Fruit fly (Drosophila melanogaster) whole organism, prepupa: ENCODE results near the gene CG10013.

Source experiments
- Blimp-1 ChIP-seq: fragments of 200-800 bp; sonication (Bioruptor generic); optimal IDR thresholded peaks from 3 replicates; lab custom pipeline; 2017; ENCODE audit warnings: missing biosample characterization, missing genetic modification characterization, mild to moderate bottlenecking, moderate library complexity, missing genetic modification reagents
- CG10631 ChIP-seq: fragments of 200-800 bp; sonication (Bioruptor generic); optimal IDR thresholded peaks from 2 replicates; lab custom pipeline; 2016; ENCODE audit warnings: missing biosample characterization, missing genetic modification characterization
- CG11294 ChIP-seq: fragments of 200-800 bp; sonication (Bioruptor generic); IDR thresholded peaks from 2 replicates; pipeline ENCODE4 v1.3.6; 2022; ENCODE audit warnings: missing biosample characterization, missing genetic modification characterization
- CG11762 ChIP-seq: fragments of 200-800 bp; sonication (Bioruptor generic); optimal IDR thresholded peaks from 3 replicates; lab custom pipeline; 2016; ENCODE audit warnings: missing biosample characterization, missing genetic modification characterization; ENCODE audit not compliant: insufficient read depth
- CG15336 ChIP-seq: fragments of 200-800 bp; sonication (Bioruptor generic); IDR thresholded peaks from 2 replicates; pipeline ENCODE4 v1.3.6; 2022; ENCODE audit warnings: missing biosample characterization, missing genetic modification characterization
- CG1621 ChIP-seq: fragments of 200-800 bp; sonication (Bioruptor generic); optimal IDR thresholded peaks from 3 replicates; lab custom pipeline; 2018; ENCODE audit warnings: missing biosample characterization, mild to moderate bottlenecking, missing genetic modification characterization
- CG16779 ChIP-seq: fragments of 200-800 bp; sonication (Bioruptor generic); optimal IDR thresholded peaks from 3 replicates; lab custom pipeline; 2017; ENCODE audit warnings: missing biosample characterization, mild to moderate bottlenecking, missing genetic modification characterization
- CG31627 ChIP-seq: fragments of 200-800 bp; sonication (Bioruptor generic); optimal IDR thresholded peaks from 3 replicates; lab custom pipeline; 2016; ENCODE audit warnings: missing biosample characterization, missing genetic modification characterization
- CG32006 ChIP-seq: fragments of 200-800 bp; sonication (Bioruptor generic); optimal IDR thresholded peaks from 3 replicates; lab custom pipeline; 2017; ENCODE audit warnings: missing biosample characterization, mild to moderate bottlenecking, missing genetic modification characterization
- CG34406 ChIP-seq: fragments of 200-800 bp; sonication (Bioruptor generic); optimal IDR thresholded peaks from 3 replicates; lab custom pipeline; 2016; ENCODE audit warnings: missing biosample characterization, missing genetic modification characterization
- CG3919 ChIP-seq: fragments of 200-800 bp; sonication (Bioruptor generic); optimal IDR thresholded peaks from 3 replicates; lab custom pipeline; 2016; ENCODE audit warnings: missing biosample characterization, missing genetic modification characterization
- CG6163 ChIP-seq: fragments of 200-800 bp; sonication (Bioruptor generic); IDR thresholded peaks from 3 replicates; pipeline ENCODE4 v1.3.6; 2022; ENCODE audit warnings: missing biosample characterization, missing genetic modification characterization
- CG6792 ChIP-seq: fragments of 200-800 bp; sonication (Bioruptor generic); optimal IDR thresholded peaks from 3 replicates; lab custom pipeline; 2016; ENCODE audit warnings: missing biosample characterization, missing genetic modification characterization
- CG6808 ChIP-seq: fragments of 200-800 bp; sonication (Bioruptor generic); optimal IDR thresholded peaks from 3 replicates; lab custom pipeline; 2017; ENCODE audit warnings: missing biosample characterization, missing genetic modification characterization, mild to moderate bottlenecking, moderate library complexity, missing genetic modification reagents
- CG6854 ChIP-seq: fragments of 200-800 bp; sonication (Bioruptor generic); optimal IDR thresholded peaks from 2 replicates; lab custom pipeline; 2017; ENCODE audit warnings: missing biosample characterization, mild to moderate bottlenecking, missing genetic modification characterization
- CG7368 ChIP-seq: fragments of 200-800 bp; sonication (Bioruptor generic); optimal IDR thresholded peaks from 3 replicates; lab custom pipeline; 2016; ENCODE audit warnings: missing biosample characterization, missing genetic modification characterization
- CG8119 ChIP-seq: fragments of 200-800 bp; sonication (Bioruptor generic); IDR thresholded peaks from 3 replicates; pipeline ENCODE4 v1.3.6; 2022; ENCODE audit warnings: missing biosample characterization, missing genetic modification characterization
- CG8319 ChIP-seq: fragments of 200-800 bp; sonication (Bioruptor generic); optimal IDR thresholded peaks from 3 replicates; lab custom pipeline; 2016; ENCODE audit warnings: missing biosample characterization, missing genetic modification characterization
- CG8632 ChIP-seq: fragments of 200-800 bp; sonication (Bioruptor generic); optimal IDR thresholded peaks from 3 replicates; lab custom pipeline; 2016; ENCODE audit warnings: missing biosample characterization, missing genetic modification characterization
- CG9139 ChIP-seq: fragments of 200-800 bp; sonication (Bioruptor generic); optimal IDR thresholded peaks from 3 replicates; lab custom pipeline; 2017; ENCODE audit warnings: missing biosample characterization, mild to moderate bottlenecking, missing genetic modification characterization
- Eip75B ChIP-seq: fragments of 200-800 bp; sonication (Bioruptor generic); optimal IDR thresholded peaks from 3 replicates; lab custom pipeline; 2016; ENCODE audit warnings: missing biosample characterization, missing genetic modification characterization
- Eip93F ChIP-seq: fragments of 200-800 bp; sonication (Bioruptor generic); optimal IDR thresholded peaks from 2 replicates; lab custom pipeline; 2016; ENCODE audit warnings: missing biosample characterization, mild to moderate bottlenecking, missing genetic modification characterization
- Ets21C ChIP-seq: fragments of 200-800 bp; sonication (Bioruptor generic); optimal IDR thresholded peaks from 3 replicates; lab custom pipeline; 2016; ENCODE audit warnings: missing biosample characterization, missing genetic modification characterization
- Ets96B ChIP-seq: fragments of 200-800 bp; optimal IDR thresholded peaks from 2 replicates; lab custom pipeline; 2019; ENCODE audit warnings: missing biosample characterization, mild to moderate bottlenecking, missing genetic modification characterization, moderate library complexity
- Gug ChIP-seq: fragments of 200-800 bp; sonication (Bioruptor generic); IDR thresholded peaks from 2 replicates; pipeline ENCODE4 v1.3.6; 2022; ENCODE audit warnings: missing biosample characterization, missing genetic modification characterization
- Hr38 ChIP-seq: sonication (Bioruptor generic); optimal IDR thresholded peaks from 2 replicates; lab custom pipeline; 2016; ENCODE audit warnings: missing biosample characterization, missing genetic modification characterization
- Hr39 ChIP-seq: fragments of 200-800 bp; sonication (Bioruptor generic); optimal IDR thresholded peaks from 2 replicates; lab custom pipeline; 2016; ENCODE audit warnings: missing biosample characterization, missing genetic modification characterization
- Hr4 ChIP-seq: fragments of 200-800 bp; sonication (Bioruptor generic); optimal IDR thresholded peaks from 3 replicates; lab custom pipeline; 2016; ENCODE audit warnings: missing biosample characterization, missing genetic modification characterization
- Lpt ChIP-seq: fragments of 200-800 bp; sonication (Bioruptor generic); optimal IDR thresholded peaks from 3 replicates; lab custom pipeline; 2016; ENCODE audit warnings: missing biosample characterization, missing genetic modification characterization
- Met ChIP-seq: fragments of 200-800 bp; sonication (Bioruptor generic); optimal IDR thresholded peaks from 3 replicates; lab custom pipeline; 2016; ENCODE audit warnings: missing biosample characterization, missing genetic modification characterization
- Smox ChIP-seq: fragments of 200-800 bp; sonication (Bioruptor generic); optimal IDR thresholded peaks from 3 replicates; lab custom pipeline; 2016; ENCODE audit warnings: missing biosample characterization, missing genetic modification characterization
- Sox102F ChIP-seq: fragments of 200-800 bp; sonication (Bioruptor generic); optimal IDR thresholded peaks from 2 replicates; lab custom pipeline; 2016; ENCODE audit warnings: missing biosample characterization, mild to moderate bottlenecking, missing genetic modification characterization
- Sox14 ChIP-seq: fragments of 200-800 bp; sonication (Bioruptor generic); optimal IDR thresholded peaks from 3 replicates; lab custom pipeline; 2016; ENCODE audit warnings: missing biosample characterization, missing genetic modification characterization
- achi ChIP-seq: fragments of 200-800 bp; sonication (Bioruptor generic); optimal IDR thresholded peaks from 3 replicates; lab custom pipeline; 2016; ENCODE audit warnings: missing biosample characterization, missing genetic modification characterization
- acj6 ChIP-seq: fragments of 200-800 bp; sonication (Bioruptor generic); optimal IDR thresholded peaks from 3 replicates; lab custom pipeline; 2016; ENCODE audit warnings: missing biosample characterization, missing genetic modification characterization
- cyc ChIP-seq: fragments of 200-800 bp; sonication (Bioruptor generic); optimal IDR thresholded peaks from 3 replicates; lab custom pipeline; 2016; ENCODE audit warnings: missing biosample characterization, missing genetic modification characterization
- esn ChIP-seq: fragments of 200-800 bp; sonication (Bioruptor generic); optimal IDR thresholded peaks from 2 replicates; lab custom pipeline; 2016; ENCODE audit warnings: missing biosample characterization, mild to moderate bottlenecking, missing genetic modification characterization, moderate library complexity
- fd59A ChIP-seq: fragments of 200-800 bp; sonication (Bioruptor generic); optimal IDR thresholded peaks from 2 replicates; lab custom pipeline; 2017; ENCODE audit warnings: missing biosample characterization, mild to moderate bottlenecking, missing genetic modification characterization, missing genetic modification reagents
- fd85E ChIP-seq: fragments of 200-800 bp; sonication (Bioruptor generic); optimal IDR thresholded peaks from 3 replicates; lab custom pipeline; 2016; ENCODE audit warnings: missing biosample characterization, missing genetic modification characterization
- fkh ChIP-seq: fragments of 200-800 bp; sonication (Bioruptor generic); optimal IDR thresholded peaks from 3 replicates; lab custom pipeline; 2017; ENCODE audit warnings: missing biosample characterization, mild to moderate bottlenecking, missing genetic modification characterization, moderate library complexity
- lz ChIP-seq: fragments of 200-800 bp; sonication (Bioruptor generic); optimal IDR thresholded peaks from 3 replicates; lab custom pipeline; 2016; ENCODE audit warnings: missing biosample characterization, missing genetic modification characterization
- net ChIP-seq: fragments of 200-800 bp; sonication (Bioruptor generic); optimal IDR thresholded peaks from 3 replicates; lab custom pipeline; 2016; ENCODE audit warnings: missing biosample characterization, missing genetic modification characterization
- salr ChIP-seq, 2 experiments: fragments of 200-800 bp; sonication (Bioruptor generic); optimal IDR thresholded peaks; 3 replicates each; lab custom pipeline; 2016 to 2018; ENCODE audit warnings: missing biosample characterization in 2 of 2, missing genetic modification characterization in 2 of 2, mild to moderate bottlenecking in 1 of 2
- spab ChIP-seq: fragments of 200-800 bp; sonication (Bioruptor generic); optimal IDR thresholded peaks from 2 replicates; lab custom pipeline; 2017; ENCODE audit warnings: missing biosample characterization, mild to moderate bottlenecking, missing genetic modification characterization, missing genetic modification reagents
- ss ChIP-seq, 2 experiments: fragments of 200-800 bp; sonication (Bioruptor generic); optimal IDR thresholded peaks; 2 replicates in 1 of 2; 3 replicates in 1 of 2; lab custom pipeline; 2017 to 2018; ENCODE audit warnings: mild to moderate bottlenecking in 2 of 2, missing biosample characterization in 2 of 2, missing genetic modification characterization in 2 of 2, moderate library complexity in 1 of 2
- svp ChIP-seq: fragments of 200-800 bp; sonication (Bioruptor generic); peaks from one replicate; lab custom pipeline; 2016; ENCODE audit warnings: missing biosample characterization, missing genetic modification characterization
- topi ChIP-seq: fragments of 200-800 bp; sonication (Bioruptor generic); optimal IDR thresholded peaks from 3 replicates; lab custom pipeline; 2016; ENCODE audit warnings: missing biosample characterization, missing genetic modification characterization
- vri ChIP-seq: fragments of 200-800 bp; sonication (Bioruptor generic); optimal IDR thresholded peaks from 3 replicates; lab custom pipeline; 2016; ENCODE audit warnings: missing biosample characterization, mild to moderate bottlenecking, missing genetic modification characterization

CG10013 gene

DNA sequence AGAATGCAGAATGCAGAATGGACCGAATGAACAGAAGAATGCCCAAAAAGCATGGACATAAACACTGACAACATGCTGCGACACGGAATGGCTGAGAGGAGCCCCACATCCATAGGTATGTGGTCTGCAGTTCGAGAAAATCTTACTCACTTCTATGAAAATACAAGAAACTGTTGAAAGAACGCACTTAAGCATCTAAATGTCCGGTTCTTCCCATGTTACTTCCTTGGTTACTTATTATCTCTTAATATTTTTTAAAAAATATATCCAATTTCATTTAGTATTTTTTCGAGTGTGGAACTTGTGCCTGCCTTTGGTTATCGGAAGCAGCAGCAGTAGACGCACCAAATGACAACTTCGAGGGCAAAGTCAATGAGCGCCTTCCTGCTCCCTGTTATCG, 9.1 kb upstream of the CG10013 start (continued):
- TF ChIP-seq Met (GFP tag; lab: Kevin White, UChicago) (peak; percentile 89), Hr38 (no peak), svp (GFP tag; lab: Kevin White, UChicago) (peak; percentile 99), Ets96B (peak; percentile 90), CG8119 (GFP tag; lab: Robert Waterston, UW) (peak; percentile 47), CG8319 (GFP tag; lab: Kevin White, UChicago) (peak; percentile 57), CG32006 (GFP tag; lab: Kevin White, UChicago) (peak; percentile 47), CG6808 (GFP tag; lab: Kevin White, UChicago) (peak; percentile 87), CG15336 (GFP tag; lab: Robert Waterston, UW) (0 out of 2 replicates have a peak, but pooled peaks have one; percentile 28), net (GFP tag; lab: Kevin White, UChicago) (peak; percentile 66), ss (GFP tag; optimal IDR thresholded peaks at IDR 0.05; lab: Kevin White, UChicago) (peak; percentile 69 to 73), cyc (GFP tag; lab: Kevin White, UChicago) (peak; percentile 80), Hr39 (GFP tag; lab: Kevin White, UChicago) (peak; percentile 80), esn (GFP tag; lab: Kevin White, UChicago) (peak; percentile 89), CG34406 (GFP tag; lab: Kevin White, UChicago) (peak; percentile 72), CG11762 (peak; percentile 58), Sox14 (GFP tag; lab: Kevin White, UChicago) (peak; percentile 69), vri (GFP tag; lab: Kevin White, UChicago) (peak; percentile 83), CG11294 (GFP tag; lab: Robert Waterston, UW) (no peak), CG8632 (GFP tag; lab: Kevin White, UChicago) (peak; percentile 66), fkh (no peak), Blimp-1 (GFP tag; lab: Kevin White, UChicago) (peak; percentile 61), CG6854 (GFP tag; lab: Kevin White, UChicago) (peak; percentile 68), achi (peak; percentile 79), salr (GFP tag; optimal IDR thresholded peaks at IDR 0.05; lab: Kevin White, UChicago) (peak; percentile 48 to 63), fd59A (GFP tag; lab: Kevin White, UChicago) (peak; percentile 57)

DNA sequence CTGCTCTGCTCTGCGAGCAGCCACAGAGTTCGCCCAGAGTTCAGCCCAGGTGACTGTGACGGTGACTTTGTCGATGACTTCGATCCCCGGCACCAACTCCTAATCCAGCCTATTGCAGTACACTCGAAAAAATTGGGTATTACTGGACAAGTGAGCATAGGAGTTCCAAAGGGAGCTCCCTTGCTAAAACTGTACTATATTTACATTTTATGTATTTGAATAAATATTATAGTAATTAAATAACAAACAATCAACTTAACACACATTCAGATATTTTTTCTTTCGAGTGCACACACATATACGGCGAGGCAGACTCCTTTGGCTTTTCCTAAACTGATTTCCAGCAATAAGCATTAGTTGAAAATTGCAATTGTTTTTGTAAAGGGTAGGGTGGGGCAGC, 7.9 kb upstream of the CG10013 start:
- TF ChIP-seq salr (GFP tag; optimal IDR thresholded peaks at IDR 0.05; lab: Kevin White, UChicago), result peak in 1 of 2 experiments; percentile 34
- no peak for TF ChIP-seq Sox14 (GFP tag; lab: Kevin White, UChicago)
- TF ChIP-seq CG1621, result no peak
- TF ChIP-seq cyc (GFP tag; lab: Kevin White, UChicago), result no peak
- TF ChIP-seq CG31627 (GFP tag; lab: Kevin White, UChicago), result no peak
- peak; percentile 63 for TF ChIP-seq CG32006 (GFP tag; lab: Kevin White, UChicago)
- TF ChIP-seq acj6 (GFP tag; lab: Kevin White, UChicago), result no peak
- TF ChIP-seq lz, result no peak
- no peak for TF ChIP-seq esn (GFP tag; lab: Kevin White, UChicago)
- TF ChIP-seq fd59A (GFP tag; lab: Kevin White, UChicago), result no peak
- TF ChIP-seq topi (GFP tag; lab: Kevin White, UChicago), result no peak
- no peak for TF ChIP-seq fkh
- no peak for TF ChIP-seq Smox (GFP tag; lab: Kevin White, UChicago)
- TF ChIP-seq Eip93F (GFP tag; lab: Kevin White, UChicago), result no peak
- TF ChIP-seq CG9139 (GFP tag; lab: Kevin White, UChicago), result no peak
- no peak for TF ChIP-seq Met (GFP tag; lab: Kevin White, UChicago)
- TF ChIP-seq Blimp-1 (GFP tag; lab: Kevin White, UChicago), result no peak
- peak; percentile 62 for TF ChIP-seq CG3919 (GFP tag; lab: Kevin White, UChicago)
- no peak for TF ChIP-seq Ets21C
- TF ChIP-seq spab (GFP tag; lab: Kevin White, UChicago), result no peak
- no peak for TF ChIP-seq Sox102F
- TF ChIP-seq CG10631, result peak; percentile 51
- peak; percentile 62; the same call in 1 of the 2 replicates for TF ChIP-seq Gug
- TF ChIP-seq CG6163 (GFP tag; lab: Robert Waterston, UW), result peak; percentile 59; the same call in 1 of the 3 replicates
- no peak for TF ChIP-seq CG6854 (GFP tag; lab: Kevin White, UChicago)
- TF ChIP-seq CG8119 (GFP tag; lab: Robert Waterston, UW), result peak; percentile 58; the same call in 2 of the 3 replicates
- no peak for TF ChIP-seq net (GFP tag; lab: Kevin White, UChicago)
- no peak for TF ChIP-seq Eip75B (GFP tag; lab: Kevin White, UChicago)
- no peak for TF ChIP-seq CG6792 (GFP tag; lab: Kevin White, UChicago)
- no peak for TF ChIP-seq CG6808 (GFP tag; lab: Kevin White, UChicago)
- TF ChIP-seq CG16779 (tag; lab: Kevin White, UChicago), result no peak
- no peak for TF ChIP-seq CG7368
- TF ChIP-seq CG11762, result no peak
- no peak for TF ChIP-seq ss (GFP tag; optimal IDR thresholded peaks at IDR 0.05; lab: Kevin White, UChicago)
- peak; percentile 26 for TF ChIP-seq Hr4
- TF ChIP-seq fd85E, result no peak
- TF ChIP-seq CG15336 (GFP tag; lab: Robert Waterston, UW), result peak; percentile 49
- peak; percentile 31 for TF ChIP-seq Lpt (GFP tag; lab: Kevin White, UChicago)
